Fruit fly (Drosophila melanogaster) whole organism, embryonic: ENCODE measurements around the gene CG7191.

Experiments
- CG10431 ChIP-seq: fragments of 200-800 bp; sonication (Bioruptor generic); optimal IDR thresholded peaks from 3 replicates; lab custom pipeline; 2018; ENCODE audit warnings: missing biosample characterization, mild to moderate bottlenecking, missing genetic modification characterization
- CG12659 ChIP-seq: fragments of 200-800 bp; sonication (Bioruptor generic); optimal IDR thresholded peaks from 3 replicates; lab custom pipeline; 2017; ENCODE audit warnings: mild to moderate bottlenecking, missing biosample characterization, missing genetic modification reagents, missing genetic modification characterization
- CG13296 ChIP-seq: fragments of 200-800 bp; sonication (Bioruptor generic); optimal IDR thresholded peaks from 3 replicates; lab custom pipeline; 2018; ENCODE audit warnings: missing biosample characterization, mild to moderate bottlenecking, missing genetic modification characterization
- CG15514 ChIP-seq: fragments of 200-800 bp; sonication (Bioruptor generic); optimal IDR thresholded peaks from 3 replicates; lab custom pipeline; 2017; ENCODE audit warnings: missing biosample characterization, missing genetic modification characterization, mild to moderate bottlenecking, moderate library complexity, missing genetic modification reagents
- CG17385 ChIP-seq: fragments of 200-800 bp; sonication (Bioruptor generic); optimal IDR thresholded peaks from 3 replicates; lab custom pipeline; 2018; ENCODE audit warnings: missing biosample characterization, mild to moderate bottlenecking, missing genetic modification characterization
- CG17568 ChIP-seq: fragments of 200-800 bp; sonication (Bioruptor generic); optimal IDR thresholded peaks from 2 replicates; lab custom pipeline; 2018; ENCODE audit warnings: missing biosample characterization, mild to moderate bottlenecking, missing genetic modification characterization, moderate library complexity
- CG30020 ChIP-seq: fragments of 200-800 bp; optimal IDR thresholded peaks from 2 replicates; lab custom pipeline; 2019; ENCODE audit warnings: missing biosample characterization, mild to moderate bottlenecking, missing genetic modification characterization, moderate library complexity
- CG34224 ChIP-seq: fragments of 200-800 bp; sonication (Bioruptor generic); IDR thresholded peaks from 3 replicates; pipeline ENCODE4 v1.3.6; 2022; ENCODE audit warnings: missing biosample characterization, missing genetic modification characterization; ENCODE audit not compliant: partially characterized antibody
- CG42726 ChIP-seq: fragments of 200-800 bp; sonication (Bioruptor generic); IDR thresholded peaks from 2 replicates; pipeline ENCODE4 v1.3.6; 2022; ENCODE audit warnings: missing biosample characterization, missing genetic modification characterization; ENCODE audit not compliant: partially characterized antibody
- CG5953 ChIP-seq: fragments of 200-800 bp; sonication (Bioruptor generic); IDR thresholded peaks from 2 replicates; pipeline ENCODE4 v1.3.6; 2022; ENCODE audit warnings: missing biosample characterization, missing genetic modification characterization
- CG6272 ChIP-seq: fragments of 200-800 bp; sonication (Bioruptor generic); IDR thresholded peaks from 2 replicates; pipeline ENCODE4 v1.3.6; 2022; ENCODE audit warnings: missing biosample characterization, missing genetic modification characterization
- CG6765 ChIP-seq: fragments of 200-800 bp; sonication (Bioruptor generic); optimal IDR thresholded peaks from 3 replicates; lab custom pipeline; 2017; ENCODE audit warnings: missing biosample characterization, mild to moderate bottlenecking, missing genetic modification characterization
- CG6791 ChIP-seq: fragments of 200-800 bp; sonication (Bioruptor generic); IDR thresholded peaks from 3 replicates; pipeline ENCODE4 v1.3.6; 2022; ENCODE audit warnings: missing biosample characterization, missing genetic modification characterization; ENCODE audit not compliant: partially characterized antibody
- CG7928 ChIP-seq: fragments of 200-800 bp; sonication (Bioruptor generic); optimal IDR thresholded peaks from 2 replicates; lab custom pipeline; 2017; ENCODE audit warnings: missing biosample characterization, mild to moderate bottlenecking, missing genetic modification characterization
- CG8290 ChIP-seq, 3 experiments: fragments of 200-800 bp; sonication (Bioruptor generic); optimal IDR thresholded peaks; 2 replicates each; lab custom pipeline; 2016 to 2019; ENCODE audit warnings: missing biosample characterization in 3 of 3, missing genetic modification characterization in 3 of 3, mild to moderate bottlenecking in 2 of 3, moderate library complexity in 1 of 3
- CG9932 ChIP-seq: fragments of 200-800 bp; sonication (Bioruptor generic); IDR thresholded peaks from 2 replicates; pipeline ENCODE4 v1.3.6; 2022; ENCODE audit warnings: missing biosample characterization, missing genetic modification characterization
- Dip2 ChIP-seq: fragments of 200-800 bp; sonication (Bioruptor generic); IDR thresholded peaks from 2 replicates; pipeline ENCODE4 v1.3.6; 2022; ENCODE audit warnings: missing biosample characterization, missing genetic modification characterization
- Fer1 ChIP-seq: fragments of 200-800 bp; sonication (Bioruptor generic); optimal IDR thresholded peaks from 2 replicates; lab custom pipeline; 2017; ENCODE audit warnings: missing biosample characterization, mild to moderate bottlenecking, missing genetic modification characterization
- HLHmδ ChIP-seq: fragments of 200-800 bp; sonication (Bioruptor generic); optimal IDR thresholded peaks from 2 replicates; lab custom pipeline; 2018; ENCODE audit warnings: missing biosample characterization, mild to moderate bottlenecking, missing genetic modification characterization, moderate library complexity
- Lhr ChIP-seq: fragments of 200-800 bp; sonication (Bioruptor generic); optimal IDR thresholded peaks from 3 replicates; lab custom pipeline; 2017; ENCODE audit warnings: mild to moderate bottlenecking, missing biosample characterization, missing genetic modification reagents, missing genetic modification characterization
- Meics ChIP-seq: fragments of 200-800 bp; sonication (Bioruptor generic); optimal IDR thresholded peaks from 2 replicates; lab custom pipeline; 2017; ENCODE audit warnings: missing biosample characterization, mild to moderate bottlenecking, missing genetic modification characterization
- Myb ChIP-seq: fragments of 200-800 bp; sonication (Bioruptor generic); optimal IDR thresholded peaks from 2 replicates; lab custom pipeline; 2016; ENCODE audit warnings: missing biosample characterization, missing genetic modification characterization
- Nf-YA ChIP-seq: fragments of 200-800 bp; sonication (Bioruptor generic); IDR thresholded peaks from 2 replicates; pipeline ENCODE4 v1.3.6; 2022; ENCODE audit warnings: missing biosample characterization, missing genetic modification characterization
- PHDP ChIP-seq: fragments of 200-800 bp; sonication (Bioruptor generic); optimal IDR thresholded peaks from 3 replicates; lab custom pipeline; 2018; ENCODE audit warnings: missing biosample characterization, mild to moderate bottlenecking, missing genetic modification characterization, moderate library complexity
- Sox102F ChIP-seq: fragments of 200-800 bp; sonication (Bioruptor generic); optimal IDR thresholded peaks from 2 replicates; lab custom pipeline; 2018; ENCODE audit warnings: missing biosample characterization, mild to moderate bottlenecking, missing genetic modification characterization, moderate library complexity
- Sry-δ ChIP-seq: fragments of 200-800 bp; sonication (Bioruptor generic); optimal IDR thresholded peaks from 2 replicates; lab custom pipeline; 2016; ENCODE audit warnings: missing biosample characterization, missing genetic modification characterization
- Xrp1 ChIP-seq: fragments of 200-800 bp; sonication (Bioruptor generic); IDR thresholded peaks from 2 replicates; pipeline ENCODE4 v1.3.6; 2022; ENCODE audit warnings: missing biosample characterization, missing genetic modification characterization
- bbx ChIP-seq: fragments of 200-800 bp; sonication (Bioruptor generic); IDR thresholded peaks from 2 replicates; pipeline ENCODE4 v1.3.6; 2022; ENCODE audit warnings: missing biosample characterization, missing genetic modification characterization; ENCODE audit not compliant: partially characterized antibody
- bowl ChIP-seq: fragments of 200-800 bp; sonication (Bioruptor generic); IDR thresholded peaks from 2 replicates; pipeline ENCODE4 v1.3.6; 2022; ENCODE audit warnings: missing biosample characterization, missing genetic modification characterization
- caup ChIP-seq: fragments of 200-800 bp; sonication (Bioruptor generic); optimal IDR thresholded peaks from 3 replicates; lab custom pipeline; 2017; ENCODE audit warnings: missing biosample characterization, mild to moderate bottlenecking, missing genetic modification characterization, moderate library complexity; ENCODE audit not compliant: severe bottlenecking
- chinmo ChIP-seq: fragments of 200-800 bp; sonication (Bioruptor generic); IDR thresholded peaks from 4 replicates; pipeline ENCODE4 v1.3.6; 2022; ENCODE audit warnings: missing biosample characterization, missing genetic modification characterization; ENCODE audit not compliant: partially characterized antibody
- chm ChIP-seq: fragments of 200-800 bp; sonication (Bioruptor generic); IDR thresholded peaks from 2 replicates; pipeline ENCODE4 v1.3.6; 2022; ENCODE audit warnings: missing biosample characterization, missing genetic modification characterization
- gro ChIP-seq: fragments of 200-800 bp; sonication (Bioruptor generic); optimal IDR thresholded peaks from 2 replicates; lab custom pipeline; 2016; ENCODE audit warnings: missing biosample characterization, missing genetic modification characterization
- gt ChIP-seq: fragments of 200-800 bp; sonication (Bioruptor generic); IDR thresholded peaks from 2 replicates; pipeline ENCODE4 v1.3.6; 2022; ENCODE audit warnings: missing biosample characterization, missing genetic modification characterization
- hb ChIP-seq: fragments of 200-800 bp; sonication (Bioruptor generic); IDR thresholded peaks from 3 replicates; pipeline ENCODE4 v1.3.6; 2022; ENCODE audit warnings: missing biosample characterization, missing genetic modification characterization; ENCODE audit not compliant: partially characterized antibody
- hbn ChIP-seq: fragments of 200-800 bp; sonication (Bioruptor generic); IDR thresholded peaks from 2 replicates; pipeline ENCODE4 v1.3.6; 2022; ENCODE audit warnings: missing biosample characterization, missing genetic modification characterization; ENCODE audit not compliant: partially characterized antibody
- inv ChIP-seq: fragments of 200-800 bp; sonication (Bioruptor generic); IDR thresholded peaks from 2 replicates; pipeline ENCODE4 v1.3.6; 2022; ENCODE audit warnings: missing biosample characterization, missing genetic modification characterization; ENCODE audit not compliant: partially characterized antibody
- knrl ChIP-seq: fragments of 200-800 bp; sonication (Bioruptor generic); IDR thresholded peaks from 3 replicates; pipeline ENCODE4 v1.3.6; 2022; ENCODE audit warnings: missing biosample characterization, missing genetic modification characterization; ENCODE audit not compliant: partially characterized antibody
- luna ChIP-seq: fragments of 200-800 bp; sonication (Bioruptor generic); optimal IDR thresholded peaks from 2 replicates; lab custom pipeline; 2016; ENCODE audit warnings: missing biosample characterization, missing genetic modification characterization
- mirr ChIP-seq: fragments of 200-800 bp; sonication (Bioruptor generic); optimal IDR thresholded peaks from 3 replicates; lab custom pipeline; 2018; ENCODE audit warnings: missing biosample characterization, mild to moderate bottlenecking, missing genetic modification characterization
- onecut ChIP-seq: fragments of 200-800 bp; sonication (Bioruptor generic); IDR thresholded peaks from 2 replicates; pipeline ENCODE4 v1.3.6; 2022; ENCODE audit warnings: missing biosample characterization, missing genetic modification characterization
- scrt ChIP-seq: fragments of 200-800 bp; sonication (Bioruptor generic); optimal IDR thresholded peaks from 2 replicates; lab custom pipeline; 2018; ENCODE audit warnings: missing biosample characterization, mild to moderate bottlenecking, missing genetic modification characterization, moderate library complexity
- unpg ChIP-seq: fragments of 200-800 bp; sonication (Bioruptor generic); optimal IDR thresholded peaks from 3 replicates; lab custom pipeline; 2018; ENCODE audit warnings: missing biosample characterization, mild to moderate bottlenecking, missing genetic modification characterization, moderate library complexity
- vnd ChIP-seq: fragments of 200-800 bp; sonication (Bioruptor generic); IDR thresholded peaks from 3 replicates; pipeline ENCODE4 v1.3.6; 2022; ENCODE audit warnings: missing biosample characterization, missing genetic modification characterization; ENCODE audit not compliant: partially characterized antibody
- zen2 ChIP-seq: fragments of 200-800 bp; sonication (Bioruptor generic); IDR thresholded peaks from 3 replicates; pipeline ENCODE4 v1.3.6; 2022; ENCODE audit warnings: missing biosample characterization, missing genetic modification characterization; ENCODE audit not compliant: partially characterized antibody

Gene CG7191

DNA sequence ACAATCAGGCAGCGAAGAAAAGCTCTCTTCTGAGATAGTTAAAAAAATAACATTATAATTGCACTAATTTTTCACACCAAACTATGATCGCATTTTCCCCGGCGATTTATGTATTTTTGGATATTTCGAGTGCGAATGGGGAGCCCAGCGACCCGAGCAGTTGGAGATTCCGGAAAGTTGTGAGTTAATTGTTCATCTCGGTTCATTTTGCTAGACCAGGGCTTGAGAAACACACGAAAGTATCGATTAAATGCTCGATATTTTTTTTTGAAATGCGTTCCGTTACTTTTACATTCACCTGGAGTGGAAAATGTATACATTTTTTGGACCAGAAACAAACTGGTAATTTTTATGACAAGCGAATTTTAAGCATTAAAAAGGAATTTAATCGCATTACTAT, 43.1 kb downstream of the CG7191 start, which contains the start of gene Cdc14 (continued):
- TF ChIP-seq inv (GFP tag; lab: Robert Waterston, UW) (peak; percentile 17; the same call in 1 of the 2 replicates), Sox102F (no peak), CG42726 (GFP tag; lab: Robert Waterston, UW) (peak; percentile 53; the same call in 1 of the 2 replicates), Dip2 (no peak), gt (GFP tag; lab: Robert Waterston, UW) (no peak), scrt (GFP tag; lab: Kevin White, UChicago) (peak; percentile 30), CG6765 (GFP tag; lab: Kevin White, UChicago) (peak; percentile 25), Sry-δ (peak; percentile 10), CG17568 (GFP tag; lab: Kevin White, UChicago) (peak; percentile 45), CG7928 (GFP tag; lab: Kevin White, UChicago) (peak; percentile 92), gro (GFP tag; lab: Kevin White, UChicago) (peak; percentile 23), luna (GFP tag; lab: Kevin White, UChicago) (no peak), CG10431 (GFP tag; lab: Kevin White, UChicago) (no peak), CG8290 (GFP tag; optimal IDR thresholded peaks at IDR 0.05; lab: Kevin White, UChicago) (no peak), CG8290 (tag; optimal IDR thresholded peaks at IDR 0.05; lab: Kevin White, UChicago) (peak in 1 of 2 experiments; percentile 58), caup (GFP tag; lab: Kevin White, UChicago) (peak; percentile 17), Myb (peak; percentile 88), Nf-YA (no peak), Lhr (GFP tag; lab: Kevin White, UChicago) (no peak), CG30020 (tag; lab: Kevin White, UChicago) (no peak), unpg (GFP tag; lab: Kevin White, UChicago) (peak; percentile 30), CG15514 (GFP tag; lab: Kevin White, UChicago) (peak; percentile 98), hb (GFP tag; lab: Robert Waterston, UW) (peak; percentile 53; the same call in 1 of the 3 replicates), CG6791 (GFP tag; lab: Robert Waterston, UW) (peak; percentile 45; the same call in 2 of the 3 replicates), onecut (no peak), mirr (peak; percentile 16), CG6272 (no peak), bowl (GFP tag; lab: Robert Waterston, UW) (no peak), CG13296 (peak; percentile 46), Fer1 (GFP tag; lab: Kevin White, UChicago) (peak; percentile 4), bbx (GFP tag; lab: Robert Waterston, UW) (peak; percentile 55; the same call in 1 of the 2 replicates), Meics (GFP tag; lab: Kevin White, UChicago) (peak; percentile 32), hbn (GFP tag; lab: Robert Waterston, UW) (peak; percentile 66), CG9932 (GFP tag; lab: Robert Waterston, UW) (peak; percentile 35; the same call in 1 of the 2 replicates), CG17385 (peak; percentile 25), PHDP (tag; lab: Kevin White, UChicago) (peak; percentile 21), zen2 (GFP tag; lab: Robert Waterston, UW) (peak; percentile 53; the same call in 1 of the 3 replicates), knrl (peak; percentile 55; the same call in 2 of the 3 replicates), CG12659 (GFP tag; lab: Kevin White, UChicago) (peak; percentile 3), CG34224 (GFP tag; lab: Robert Waterston, UW) (peak; percentile 59; the same call in 2 of the 3 replicates), HLHmδ (GFP tag; lab: Kevin White, UChicago) (peak; percentile 14), chm (GFP tag; lab: Robert Waterston, UW) (peak; percentile 43; the same call in 1 of the 2 replicates), CG5953 (GFP tag; lab: Robert Waterston, UW) (no peak; the same call in 1 of the 2 replicates), Xrp1 (no peak), vnd (GFP tag; lab: Robert Waterston, UW) (0 out of 3 replicates have a peak, but pooled peaks have one; percentile 34), chinmo (peak; percentile 77; the same call in 2 of the 4 replicates)
